Worm (Caenorhabditis elegans) whole organism, L4/young adult: Measurements from ENCODE around the gene F57A10.4.

Experiments
- W03F9.2 ChIP-seq: fragments of 150-350 bp; optimal IDR thresholded peaks from 2 replicates; lab custom pipeline; 2014; ENCODE audit warnings: missing biosample characterization, missing genetic modification characterization
- him-1 ChIP-seq: sonication (generic microtip); optimal IDR thresholded peaks from 2 replicates; lab custom pipeline; 2016; ENCODE audit warnings: missing genotype, missing genetic modification reagents, missing genetic modification characterization, missing compliant biosample characterization

- TF ChIP-seq W03F9.2 (tag; lab: Kevin White, UChicago) (no peak), him-1 (no peak)
Measured at ce11 chrV:15733020-15733419, 36.2 kb upstream of the F57A10.4 start.
